Worm (Caenorhabditis elegans) whole organism, L2 larva: ENCODE results near the gene cest-6.

ENCODE experiments used
- ZK546.5 ChIP-seq: sonication (generic microtip); optimal IDR thresholded peaks from 2 replicates; lab custom pipeline; 2017; ENCODE audit warnings: missing biosample characterization, missing genetic modification characterization
- nhr-11 ChIP-seq: fragments of 150-350 bp; optimal IDR thresholded peaks from 2 replicates; lab custom pipeline; 2014; ENCODE audit warnings: missing biosample characterization, missing genetic modification characterization
- nhr-12 ChIP-seq: fragments of 150-350 bp; optimal IDR thresholded peaks from 2 replicates; lab custom pipeline; 2014; ENCODE audit warnings: missing biosample characterization, missing genetic modification characterization
- skn-1 ChIP-seq: sonication (generic microtip); optimal IDR thresholded peaks from 2 replicates; lab custom pipeline; 2017; ENCODE audit warnings: missing biosample characterization, missing genetic modification characterization
- sma-9 ChIP-seq, 2 experiments: fragments of 150-350 bp in 1 of 2; sonication (generic microtip) in 1 of 2; optimal IDR thresholded peaks; 2 replicates each; lab custom pipeline; 2014 to 2016; ENCODE audit warnings: missing genetic modification characterization in 2 of 2, mild to moderate bottlenecking in 1 of 2, missing biosample characterization in 1 of 2, missing compliant biosample characterization in 1 of 2, missing genetic modification reagents in 1 of 2, moderate library complexity in 1 of 2
- unc-39 ChIP-seq: fragments of 150-350 bp; optimal IDR thresholded peaks from 2 replicates; lab custom pipeline; 2014; ENCODE audit warnings: missing biosample characterization, missing genetic modification characterization

- peak; percentile 17 for TF ChIP-seq sma-9 (GFP tag; optimal IDR thresholded peaks at IDR 0.05; lab: Kevin White, UChicago)
- TF ChIP-seq sma-9 (tag; optimal IDR thresholded peaks at IDR 0.05; lab: Kevin White, UChicago), result no peak
- no peak for TF ChIP-seq skn-1 (tag; lab: Kevin White, UChicago)
- TF ChIP-seq ZK546.5 (tag; lab: Kevin White, UChicago), result no peak
- TF ChIP-seq nhr-11 (tag; lab: Kevin White, UChicago), result no peak
- no peak for TF ChIP-seq unc-39
- no peak for TF ChIP-seq nhr-12 (tag; lab: Kevin White, UChicago)
These were observed 31.2 kb upstream of the cest-6 start for ce11 chrIV:6959483-6959882.
